Worm (Caenorhabditis elegans): ENCODE data around the gene gei-4.

The gei-4 gene

ce11 chrIII:351860-352456 lies 2.6 kb downstream of the gei-4 start:
- TF ChIP-seq hlh-8 (tag; optimal IDR thresholded peaks at IDR 0.05) (no peak), nfya-1 (tag; optimal IDR thresholded peaks at IDR 0.05) (peak; percentile 25)

DNA sequence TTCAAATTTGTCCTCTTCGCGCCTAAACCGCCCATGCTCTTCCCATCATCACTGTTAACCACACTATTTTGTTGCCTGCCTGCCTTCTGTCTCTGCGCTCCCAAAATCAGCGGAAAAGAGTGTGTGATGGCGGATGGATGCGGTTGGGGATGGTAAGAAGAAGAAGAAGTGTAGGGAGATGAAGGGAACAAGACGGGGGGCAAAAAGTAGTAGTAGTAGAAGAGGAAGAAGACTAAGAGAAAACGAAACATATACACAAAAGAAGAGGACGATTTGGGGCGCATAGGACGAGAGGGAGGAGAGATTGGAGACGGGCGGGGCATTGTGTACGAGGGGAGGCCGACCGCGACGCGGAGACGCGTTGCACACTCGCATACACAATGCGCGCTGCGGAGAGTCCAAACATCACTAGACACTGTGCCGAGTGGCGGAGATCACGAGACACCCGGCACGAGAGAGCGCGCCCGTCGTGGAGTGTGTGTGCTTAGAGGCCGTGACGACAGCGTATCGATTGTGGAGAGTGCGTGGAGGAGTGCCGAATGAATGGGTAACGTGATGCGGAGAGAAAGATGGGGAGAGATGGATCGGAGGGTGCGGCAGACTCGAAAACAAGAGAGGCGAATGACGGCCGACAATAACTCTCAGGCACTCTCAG lies 5.0 kb downstream of the gei-4 start:
- TF ChIP-seq pax-1 (tag; optimal IDR thresholded peaks at IDR 0.05) (peak; percentile 83), hlh-15 (tag; optimal IDR thresholded peaks at IDR 0.05) (no peak), ahr-1 (tag; optimal IDR thresholded peaks at IDR 0.05) (no peak), mec-3 (tag; optimal IDR thresholded peaks at IDR 0.05; ENCODE audit: borderline replicate concordance) (no peak), ceh-14 (tag; optimal IDR thresholded peaks at IDR 0.05) (peak; percentile 61), hlh-13 (GFP tag; optimal IDR thresholded peaks at IDR 0.05) (no peak), K09A11.1 (tag; optimal IDR thresholded peaks at IDR 0.05; ENCODE audit: insufficient read depth) (no peak), sox-2 (GFP tag; IDR thresholded peaks at IDR 0.05) (peak; percentile 34; the same call in 1 of the 2 replicates), ceh-48 (tag; optimal IDR thresholded peaks at IDR 0.05) (peak; percentile 90), hlh-8 (tag; optimal IDR thresholded peaks at IDR 0.05) (no peak), che-1 (tag; optimal IDR thresholded peaks at IDR 0.05) (peak; percentile 31), npax-4 (tag; optimal IDR thresholded peaks at IDR 0.05) (no peak), sdc-2 (tag; optimal IDR thresholded peaks at IDR 0.05) (peak; percentile 50), pha-2 (tag; optimal IDR thresholded peaks at IDR 0.05) (no peak), fax-1 (tag; optimal IDR thresholded peaks at IDR 0.05) (peak; percentile 3), tbx-2 (tag; optimal IDR thresholded peaks at IDR 0.05) (peak; percentile 78), ceh-18 (tag; optimal IDR thresholded peaks at IDR 0.05) (peak; percentile 80), ceh-9 (tag; optimal IDR thresholded peaks at IDR 0.05) (no peak), K02D7.2 (tag; optimal IDR thresholded peaks at IDR 0.05) (no peak), fkh-6 (tag; optimal IDR thresholded peaks at IDR 0.05) (no peak), ttx-3 (tag; optimal IDR thresholded peaks at IDR 0.05) (no peak), eyg-1 (tag; optimal IDR thresholded peaks at IDR 0.05) (peak; percentile 36), madf-2 (tag; optimal IDR thresholded peaks at IDR 0.05) (no peak), F13H6.1 (tag; optimal IDR thresholded peaks at IDR 0.05) (peak; percentile 48), odd-2 (tag; optimal IDR thresholded peaks at IDR 0.05) (no peak), ceh-19 (GFP tag; optimal IDR thresholded peaks at IDR 0.05) (peak; percentile 43), dve-1 (tag; optimal IDR thresholded peaks at IDR 0.05) (peak; percentile 46), nhr-232 (tag; optimal IDR thresholded peaks at IDR 0.05) (no peak), dmd-4 (tag; optimal IDR thresholded peaks at IDR 0.05; ENCODE audit: borderline replicate concordance) (peak; percentile 61), pqm-1 (tag; optimal IDR thresholded peaks at IDR 0.05) (peak; percentile 22), pag-3 (tag; optimal IDR thresholded peaks at IDR 0.05; ENCODE audit: borderline replicate concordance) (no peak), ceh-31 (tag; optimal IDR thresholded peaks at IDR 0.05) (peak; percentile 91), unc-55 (GFP tag; optimal IDR thresholded peaks at IDR 0.05) (peak; percentile 27), pat-9 (tag; optimal IDR thresholded peaks at IDR 0.05) (peak; percentile 44), C38D4.7 (GFP tag; optimal IDR thresholded peaks at IDR 0.05) (no peak), pha-4 (tag; optimal IDR thresholded peaks at IDR 0.05) (no peak), fkh-10 (GFP tag; optimal IDR thresholded peaks at IDR 0.05) (no peak), ceh-30 (tag; optimal IDR thresholded peaks at IDR 0.05) (peak; percentile 46), ceh-2 (tag; optimal IDR thresholded peaks at IDR 0.05) (peak; percentile 20), ets-4 (tag; optimal IDR thresholded peaks at IDR 0.05) (peak; percentile 52), gmeb-2 (tag; optimal IDR thresholded peaks at IDR 0.05) (no peak), sox-4 (tag; optimal IDR thresholded peaks at IDR 0.05) (no peak), hlh-6 (tag; optimal IDR thresholded peaks at IDR 0.05) (peak; percentile 10), lin-11 (tag; optimal IDR thresholded peaks at IDR 0.05) (no peak), ceh-45 (GFP tag; IDR thresholded peaks at IDR 0.05) (no peak), ceh-6 (GFP tag; optimal IDR thresholded peaks at IDR 0.05) (peak; percentile 28), ceh-24 (tag; optimal IDR thresholded peaks at IDR 0.05) (no peak), ama-1 (optimal IDR thresholded peaks at IDR 0.05) (peak; percentile 78)

All from whole organism, late embryonic.